Worm (Caenorhabditis elegans) whole organism, young adult: ENCODE results near the gene D1025.1.

Source experiments
- F39B2.1 ChIP-seq: fragments of 200-800 bp; sonication (Bioruptor generic); IDR thresholded peaks from 2 replicates; pipeline ENCODE4 v1.3.6; 2022; ENCODE audit warnings: missing genetic modification reagents, missing genetic modification characterization, missing compliant biosample characterization
- F55B11.4 ChIP-seq: sonication (generic microtip); optimal IDR thresholded peaks from 2 replicates; lab custom pipeline; 2016; ENCODE audit warnings: missing compliant biosample characterization, missing genetic modification characterization, borderline replicate concordance; ENCODE audit not compliant: insufficient read depth
- cebp-2 ChIP-seq: fragments of 200-800 bp; sonication (Bioruptor generic); IDR thresholded peaks from 2 replicates; pipeline ENCODE4 v1.3.6; 2022; ENCODE audit warnings: missing genetic modification characterization, missing compliant biosample characterization
- egl-44 ChIP-seq: fragments of 200-800 bp; sonication (Bioruptor generic); IDR thresholded peaks from 2 replicates; pipeline ENCODE4 v1.3.6; 2022; ENCODE audit warnings: missing genetic modification reagents, missing genetic modification characterization, missing compliant biosample characterization
- lin-40 ChIP-seq: sonication (generic microtip); optimal IDR thresholded peaks from 2 replicates; lab custom pipeline; 2016; ENCODE audit warnings: missing genetic modification characterization, mild to moderate bottlenecking, missing compliant biosample characterization, missing genotype, missing genetic modification reagents
- madf-10 ChIP-seq: sonication (generic microtip); optimal IDR thresholded peaks from 2 replicates; lab custom pipeline; 2016; ENCODE audit warnings: mild to moderate bottlenecking, missing genetic modification characterization, missing compliant biosample characterization
- rcor-1 ChIP-seq: fragments of 200-800 bp; sonication (Bioruptor generic); IDR thresholded peaks from 2 replicates; pipeline ENCODE4 v1.3.6; 2022; ENCODE audit warnings: missing genetic modification reagents, missing genetic modification characterization, missing compliant biosample characterization
- snpc-3.4 ChIP-seq: sonication (generic microtip); optimal IDR thresholded peaks from 2 replicates; lab custom pipeline; 2017; ENCODE audit warnings: missing genetic modification characterization, mild to moderate bottlenecking, missing compliant biosample characterization, antibody characterized with exemption, moderate library complexity, missing genotype, missing genetic modification reagents
- zfh-2 ChIP-seq: fragments of 200-800 bp; sonication (Bioruptor generic); conservative IDR thresholded peaks from 2 replicates; pipeline ENCODE4 v1.3.6; 2022; ENCODE audit warnings: missing genetic modification reagents, missing genetic modification characterization, missing compliant biosample characterization
- ztf-25 ChIP-seq: fragments of 200-800 bp; sonication (Bioruptor generic); IDR thresholded peaks from 2 replicates; pipeline ENCODE4 v1.3.6; 2022; ENCODE audit warnings: missing genetic modification reagents, missing genetic modification characterization, missing compliant biosample characterization

Gene D1025.1

DNA sequence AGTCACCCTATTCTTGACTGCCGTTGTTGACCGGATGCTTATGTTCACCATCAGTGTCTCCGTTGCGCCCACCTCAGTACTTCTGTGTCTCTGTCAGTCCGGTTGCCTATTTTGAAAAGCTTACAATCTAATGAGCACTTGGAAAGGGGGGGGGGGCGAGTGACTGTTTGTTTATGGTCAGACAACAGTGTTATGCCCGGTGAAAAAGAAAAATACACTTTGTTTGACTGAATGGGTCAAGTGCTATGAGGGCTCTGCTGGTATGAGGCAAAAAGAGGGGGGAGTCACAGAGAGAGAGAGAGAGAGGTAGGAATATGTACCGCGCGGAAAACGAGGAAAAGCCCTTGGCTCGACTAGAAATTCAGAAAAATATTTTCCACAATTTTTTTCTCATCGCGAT lies 50.7 kb downstream of the D1025.1 start:
- no peak for TF ChIP-seq lin-40 (tag; lab: Kevin White, UChicago)
- TF ChIP-seq zfh-2 (GFP tag; lab: Robert Waterston, UW), result no peak
- no peak for TF ChIP-seq ztf-25 (GFP tag; lab: Robert Waterston, UW)
- no peak for TF ChIP-seq egl-44 (GFP tag; lab: Robert Waterston, UW)
- TF ChIP-seq madf-10 (tag; lab: Kevin White, UChicago), result no peak
- TF ChIP-seq rcor-1 (GFP tag; lab: Robert Waterston, UW), result no peak
- TF ChIP-seq F55B11.4, result no peak
- no peak for TF ChIP-seq snpc-3.4 (tag; lab: Kevin White, UChicago)
- TF ChIP-seq F39B2.1 (GFP tag; lab: Robert Waterston, UW), result no peak
- TF ChIP-seq cebp-2 (GFP tag; lab: Robert Waterston, UW), result no peak
